Worm (Caenorhabditis elegans) whole organism, mixed stage, embryonic: ENCODE results near the gene K11H12.8.

Source experiments
- M03D4.4 ChIP-seq: sonication (generic microtip); optimal IDR thresholded peaks from 2 replicates; lab custom pipeline; 2017; ENCODE audit warnings: mild to moderate bottlenecking, missing genetic modification characterization, missing compliant biosample characterization
- bed-3 ChIP-seq: fragments of 200-800 bp; sonication (Bioruptor generic); optimal IDR thresholded peaks from 3 replicates; lab custom pipeline; 2018; ENCODE audit warnings: mild to moderate bottlenecking, missing genetic modification characterization, moderate library complexity, missing compliant biosample characterization
- blmp-1 ChIP-seq: fragments of 150-350 bp; optimal IDR thresholded peaks from 2 replicates; lab custom pipeline; 2014; ENCODE audit warnings: missing biosample characterization, missing genetic modification characterization
- ceh-39 ChIP-seq: fragments of 150-350 bp; optimal IDR thresholded peaks from 2 replicates; lab custom pipeline; 2014; ENCODE audit warnings: missing biosample characterization, missing genetic modification characterization
- ceh-43 ChIP-seq: fragments of 200-800 bp; sonication (Bioruptor generic); optimal IDR thresholded peaks from 2 replicates; lab custom pipeline; 2018; ENCODE audit warnings: mild to moderate bottlenecking, missing genetic modification characterization, moderate library complexity, missing compliant biosample characterization
- ces-1 ChIP-seq: fragments of 150-350 bp; optimal IDR thresholded peaks from 2 replicates; lab custom pipeline; 2014; ENCODE audit warnings: missing biosample characterization, missing genetic modification reagents, missing genetic modification characterization
- cnd-1 ChIP-seq: fragments of 200-800 bp; sonication (Bioruptor generic); optimal IDR thresholded peaks from 2 replicates; lab custom pipeline; 2018; ENCODE audit warnings: mild to moderate bottlenecking, missing genetic modification characterization, missing compliant biosample characterization
- drap-1 ChIP-seq: fragments of 200-800 bp; sonication (Bioruptor generic); optimal IDR thresholded peaks from 3 replicates; lab custom pipeline; 2018; ENCODE audit warnings: mild to moderate bottlenecking, missing genetic modification characterization, missing compliant biosample characterization
- elt-1 ChIP-seq: sonication (generic microtip); optimal IDR thresholded peaks from 2 replicates; lab custom pipeline; 2017; ENCODE audit warnings: missing genetic modification characterization, mild to moderate bottlenecking, missing compliant biosample characterization, antibody characterized with exemption, moderate library complexity, borderline replicate concordance; ENCODE audit not compliant: insufficient read depth
- elt-3 ChIP-seq: fragments of 150-350 bp; optimal IDR thresholded peaks from 2 replicates; lab custom pipeline; 2014; ENCODE audit warnings: missing biosample characterization, missing genetic modification characterization
- flh-1 ChIP-seq: fragments of 200-800 bp; sonication (Bioruptor generic); optimal IDR thresholded peaks from 2 replicates; lab custom pipeline; 2018; ENCODE audit warnings: mild to moderate bottlenecking, missing genetic modification characterization, moderate library complexity, missing compliant biosample characterization
- ham-2 ChIP-seq: fragments of 200-800 bp; sonication (Bioruptor generic); optimal IDR thresholded peaks from 2 replicates; lab custom pipeline; 2018; ENCODE audit warnings: mild to moderate bottlenecking, missing genetic modification characterization, missing compliant biosample characterization
- hlh-1 ChIP-seq: fragments of 150-350 bp; optimal IDR thresholded peaks from 2 replicates; lab custom pipeline; 2014; ENCODE audit warnings: missing biosample characterization, missing genetic modification reagents, missing genetic modification characterization
- lin-13 ChIP-seq: fragments of 150-350 bp; optimal IDR thresholded peaks from 2 replicates; lab custom pipeline; 2014; ENCODE audit warnings: missing biosample characterization, missing genetic modification characterization
- lin-32 ChIP-seq: fragments of 200-800 bp; sonication (Bioruptor generic); optimal IDR thresholded peaks from 2 replicates; lab custom pipeline; 2018; ENCODE audit warnings: mild to moderate bottlenecking, missing genetic modification characterization, missing compliant biosample characterization
- lsy-2 ChIP-seq: fragments of 150-350 bp; optimal IDR thresholded peaks from 2 replicates; lab custom pipeline; 2014; ENCODE audit warnings: missing biosample characterization, missing genetic modification characterization
- mab-5 ChIP-seq: fragments of 150-350 bp; optimal IDR thresholded peaks from 2 replicates; lab custom pipeline; 2014; ENCODE audit warnings: missing biosample characterization, missing genetic modification characterization
- mep-1 ChIP-seq: fragments of 150-350 bp; optimal IDR thresholded peaks from 2 replicates; lab custom pipeline; 2017; ENCODE audit warnings: missing biosample characterization, missing genetic modification reagents, missing genetic modification characterization, inconsistent platforms
- mls-2 ChIP-seq: sonication (generic microtip); optimal IDR thresholded peaks from 2 replicates; lab custom pipeline; 2016; ENCODE audit warnings: mild to moderate bottlenecking, missing genetic modification characterization, moderate library complexity, missing compliant biosample characterization
- nhr-2 ChIP-seq: fragments of 150-350 bp; optimal IDR thresholded peaks from 2 replicates; lab custom pipeline; 2014; ENCODE audit warnings: missing biosample characterization, missing genetic modification characterization
- nhr-237 ChIP-seq: fragments of 150-350 bp; optimal IDR thresholded peaks from 2 replicates; lab custom pipeline; 2014; ENCODE audit warnings: missing biosample characterization, missing genetic modification characterization
- nhr-76 ChIP-seq: sonication (generic microtip); optimal IDR thresholded peaks from 2 replicates; lab custom pipeline; 2017; ENCODE audit warnings: missing biosample characterization, missing genetic modification characterization
- pha-4 ChIP-seq: fragments of 150-350 bp; optimal IDR thresholded peaks from 2 replicates; lab custom pipeline; 2018; ENCODE audit warnings: missing biosample characterization, missing genetic modification reagents, missing genetic modification characterization
- sem-2 ChIP-seq: fragments of 200-800 bp; sonication (Bioruptor generic); optimal IDR thresholded peaks from 2 replicates; lab custom pipeline; 2018; ENCODE audit warnings: mild to moderate bottlenecking, missing genetic modification characterization, missing compliant biosample characterization
- snpc-4 ChIP-seq: fragments of 150-350 bp; optimal IDR thresholded peaks from 2 replicates; lab custom pipeline; 2014; ENCODE audit warnings: missing biosample characterization, missing genetic modification characterization
- unc-120 ChIP-seq: sonication (generic microtip); optimal IDR thresholded peaks from 2 replicates; lab custom pipeline; 2017; ENCODE audit warnings: missing genetic modification characterization, missing compliant biosample characterization; ENCODE audit not compliant: poor library complexity, severe bottlenecking
- unc-62 ChIP-seq: fragments of 150-350 bp; optimal IDR thresholded peaks from 2 replicates; lab custom pipeline; 2014; ENCODE audit warnings: missing biosample characterization, missing genetic modification reagents, missing genetic modification characterization
- zip-8 ChIP-seq: fragments of 150-350 bp; optimal IDR thresholded peaks from 2 replicates; lab custom pipeline; 2014; ENCODE audit warnings: missing biosample characterization, missing genetic modification characterization
- ztf-11 ChIP-seq: fragments of 150-350 bp; optimal IDR thresholded peaks from 2 replicates; lab custom pipeline; 2014; ENCODE audit warnings: missing biosample characterization, missing genetic modification characterization

Gene K11H12.8

DNA sequence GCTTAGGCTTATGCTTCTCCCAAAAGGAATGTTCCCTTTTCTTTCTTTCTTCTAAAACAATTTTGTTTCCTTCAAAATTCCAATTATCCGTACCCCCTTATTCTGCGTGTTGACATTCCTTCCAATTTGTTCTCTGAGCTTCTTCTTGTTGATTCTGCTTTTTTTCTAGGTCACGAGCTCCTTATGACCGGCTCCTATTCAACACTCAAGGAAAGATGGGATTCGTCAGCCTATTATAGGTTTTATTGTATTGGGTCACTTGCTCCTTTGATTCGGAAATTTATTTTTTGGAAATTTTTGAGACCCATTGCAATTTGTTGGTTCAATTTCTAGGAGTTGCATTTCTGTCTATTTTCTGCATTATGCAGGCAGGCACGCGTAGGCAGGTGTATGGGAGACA lies 16.0 kb upstream of the K11H12.8 start:
- no peak for TF ChIP-seq lin-13 (tag; lab: Kevin White, UChicago)
- TF ChIP-seq cnd-1 (tag; lab: Kevin White, UChicago): no peak
- no peak for TF ChIP-seq flh-1 (GFP tag; lab: Kevin White, UChicago)
- no peak for TF ChIP-seq zip-8
- TF ChIP-seq mls-2 (tag; lab: Kevin White, UChicago): no peak
- no peak for TF ChIP-seq mab-5 (tag; lab: Kevin White, UChicago)
- no peak for TF ChIP-seq ceh-39
- no peak for TF ChIP-seq unc-62 (GFP tag; lab: Kevin White, UChicago)
- TF ChIP-seq drap-1: no peak
- no peak for TF ChIP-seq ces-1
- no peak for TF ChIP-seq ztf-11
- TF ChIP-seq ham-2 (GFP tag; lab: Kevin White, UChicago): no peak
- TF ChIP-seq elt-1 (tag; lab: Kevin White, UChicago): no peak
- no peak for TF ChIP-seq blmp-1 (tag; lab: Kevin White, UChicago)
- TF ChIP-seq unc-120 (tag; lab: Kevin White, UChicago): no peak
- no peak for TF ChIP-seq snpc-4 (tag; lab: Kevin White, UChicago)
- TF ChIP-seq lsy-2 (tag; lab: Kevin White, UChicago): no peak
- TF ChIP-seq sem-2 (GFP tag; lab: Kevin White, UChicago): no peak

DNA sequence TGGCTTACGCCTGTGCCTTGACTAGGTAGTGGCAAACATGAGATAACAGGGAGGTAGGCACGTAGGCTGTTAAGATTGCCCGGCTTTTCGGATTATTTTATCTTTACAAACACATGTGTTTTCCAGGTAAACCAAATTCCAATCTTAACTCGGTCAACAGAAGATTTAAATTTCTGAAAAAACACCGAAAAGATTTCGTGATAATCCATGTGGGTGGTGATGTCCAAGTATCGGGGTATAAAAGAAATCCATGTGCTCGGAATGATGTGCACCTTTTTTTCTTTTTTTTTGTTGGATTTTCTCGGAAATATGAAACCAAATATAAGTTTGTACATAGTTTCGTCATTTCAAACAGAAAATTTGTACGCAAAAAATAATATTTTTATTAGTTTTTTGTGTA lies 11.7 kb upstream of the K11H12.8 start:
- TF ChIP-seq nhr-76 (tag; lab: Kevin White, UChicago) (no peak), blmp-1 (tag; lab: Kevin White, UChicago) (no peak)

DNA sequence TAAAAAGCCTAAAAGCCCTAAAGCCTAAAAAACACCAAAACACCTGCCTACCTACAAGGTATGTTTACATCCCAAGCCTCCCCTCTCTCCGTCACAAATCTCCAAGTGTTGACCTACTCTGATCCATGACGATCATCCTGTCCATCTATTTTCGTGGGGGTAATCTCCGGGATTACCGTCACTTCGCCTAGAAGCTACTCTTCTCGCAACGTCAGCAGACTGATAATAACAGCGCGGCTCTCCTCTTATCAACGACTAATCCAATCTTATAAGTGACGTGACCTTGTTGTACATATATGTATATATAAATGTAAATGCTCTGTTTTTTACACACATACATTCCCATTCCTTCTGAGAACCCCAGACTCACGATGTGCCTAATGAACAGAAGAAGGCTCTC lies 6.8 kb upstream of the K11H12.8 start:
- no peak for TF ChIP-seq bed-3
- TF ChIP-seq nhr-2 (tag; lab: Kevin White, UChicago): no peak
- TF ChIP-seq mep-1 (tag; lab: Kevin White, UChicago): no peak
- no peak for TF ChIP-seq drap-1
- TF ChIP-seq nhr-76 (tag; lab: Kevin White, UChicago): no peak
- TF ChIP-seq lin-13 (tag; lab: Kevin White, UChicago): no peak
- no peak for TF ChIP-seq elt-3 (tag; lab: Kevin White, UChicago)
- no peak for TF ChIP-seq elt-1 (tag; lab: Kevin White, UChicago)
- TF ChIP-seq ham-2 (GFP tag; lab: Kevin White, UChicago): no peak
- TF ChIP-seq hlh-1 (tag; lab: Kevin White, UChicago): no peak

DNA sequence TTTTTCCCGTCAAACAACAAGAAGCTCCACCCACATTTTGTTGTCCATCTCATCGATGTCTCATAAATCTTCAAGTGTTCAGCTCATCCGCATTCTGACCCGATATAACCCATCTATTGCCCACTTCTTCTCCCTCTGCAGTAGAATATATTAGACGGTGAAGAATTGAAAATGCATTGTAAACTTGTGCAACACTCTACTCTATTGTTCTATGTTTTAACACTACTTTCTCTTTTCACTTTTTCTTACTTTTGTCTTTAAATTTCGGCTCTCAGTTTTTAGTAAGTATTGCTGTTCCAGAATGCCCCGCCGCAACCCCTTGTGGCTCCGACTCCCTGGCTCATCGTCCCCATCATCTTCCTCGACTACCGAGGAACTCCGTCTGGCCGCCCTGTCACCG lies 5.8 kb upstream of the K11H12.8 start, which contains the start of gene K11H12.9:
K11H12.9 (plus strand) TSS at position 301 of the 400 bp plus-strand sequence.
- no peak for TF ChIP-seq mab-5 (tag; lab: Kevin White, UChicago)
- no peak for TF ChIP-seq unc-62 (GFP tag; lab: Kevin White, UChicago)
- TF ChIP-seq drap-1: no peak
- no peak for TF ChIP-seq snpc-4 (tag; lab: Kevin White, UChicago)
- no peak for TF ChIP-seq M03D4.4
- TF ChIP-seq lin-32 (GFP tag; lab: Kevin White, UChicago): no peak
- no peak for TF ChIP-seq cnd-1 (tag; lab: Kevin White, UChicago)

DNA sequence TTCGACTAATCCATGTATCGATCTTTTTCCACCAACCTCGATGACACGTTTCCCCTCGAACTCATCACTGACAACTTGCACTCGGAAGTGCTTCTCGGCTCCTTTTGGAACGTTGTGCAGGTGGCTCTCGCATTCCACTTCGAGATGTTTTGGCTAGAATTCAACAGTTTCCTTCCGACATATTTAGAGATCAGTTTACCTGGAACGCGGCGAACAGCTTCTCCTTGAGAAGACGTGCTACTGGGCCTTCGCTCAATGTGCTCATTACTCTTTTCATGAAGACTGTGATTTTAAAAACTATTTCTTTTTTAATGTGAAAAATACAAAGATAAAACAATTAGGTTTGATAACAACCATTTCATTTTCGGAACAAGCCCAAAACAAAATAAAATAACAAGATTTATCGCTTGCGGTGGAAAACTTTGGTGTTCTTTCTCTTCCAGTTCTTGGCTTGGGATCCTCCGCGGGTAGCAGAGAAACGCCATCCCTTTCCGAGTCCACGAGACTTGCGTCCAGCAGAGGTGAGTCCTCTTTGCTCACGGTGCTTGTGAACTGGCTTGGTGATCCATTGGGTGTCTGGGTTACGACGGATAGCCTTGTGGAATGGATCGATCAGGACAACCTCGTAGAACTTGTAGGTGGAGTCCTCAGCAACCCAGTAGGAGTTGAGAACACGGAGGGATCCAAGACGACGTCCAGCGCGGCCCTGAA lies 1.9 kb upstream of the K11H12.8 start, which contains the start of gene K11H12.1:
K11H12.1 (minus strand) TSS at position 284 of the 711 bp plus-strand sequence.
- no peak for TF ChIP-seq ham-2 (GFP tag; lab: Kevin White, UChicago)
- TF ChIP-seq mep-1 (tag; lab: Kevin White, UChicago): no peak
- no peak for TF ChIP-seq bed-3
- no peak for TF ChIP-seq nhr-237 (tag; lab: Kevin White, UChicago)
- no peak for TF ChIP-seq nhr-76 (tag; lab: Kevin White, UChicago)
- no peak for TF ChIP-seq mls-2 (tag; lab: Kevin White, UChicago)
- TF ChIP-seq mab-5 (tag; lab: Kevin White, UChicago): no peak
- no peak for TF ChIP-seq lsy-2 (tag; lab: Kevin White, UChicago)
- no peak for TF ChIP-seq ztf-11
- no peak for TF ChIP-seq ceh-39

DNA sequence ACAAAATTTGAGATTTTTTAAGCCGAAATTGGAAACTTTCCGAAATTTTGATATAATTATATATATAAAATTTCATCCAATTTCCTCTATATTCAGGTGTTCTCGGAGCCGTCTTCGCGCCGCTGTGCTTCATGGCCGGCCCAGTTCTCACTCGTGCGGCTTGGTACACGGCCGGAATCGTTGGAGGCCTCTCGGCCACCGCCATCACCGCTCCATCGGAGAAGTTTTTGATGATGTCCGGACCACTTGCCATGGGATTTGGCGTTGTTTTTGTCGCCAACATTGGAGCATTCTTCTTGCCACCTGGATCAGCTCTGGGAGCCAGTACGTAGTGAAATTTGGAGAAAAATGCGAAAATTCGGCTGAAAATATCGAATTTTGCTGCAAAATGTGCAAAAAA lies 1.9 kb downstream of the K11H12.8 start:
- no peak for TF ChIP-seq nhr-2 (tag; lab: Kevin White, UChicago)
- TF ChIP-seq snpc-4 (tag; lab: Kevin White, UChicago): no peak
- TF ChIP-seq mep-1 (tag; lab: Kevin White, UChicago): no peak
- no peak for TF ChIP-seq ceh-43 (GFP tag; lab: Kevin White, UChicago)
- no peak for TF ChIP-seq cnd-1 (tag; lab: Kevin White, UChicago)
- TF ChIP-seq pha-4: no peak
- TF ChIP-seq drap-1: no peak
- TF ChIP-seq blmp-1 (tag; lab: Kevin White, UChicago): no peak
- no peak for TF ChIP-seq mab-5 (tag; lab: Kevin White, UChicago)
- no peak for TF ChIP-seq ztf-11
- TF ChIP-seq ham-2 (GFP tag; lab: Kevin White, UChicago): no peak
- no peak for TF ChIP-seq flh-1 (GFP tag; lab: Kevin White, UChicago)
- TF ChIP-seq sem-2 (GFP tag; lab: Kevin White, UChicago): no peak
- no peak for TF ChIP-seq lsy-2 (tag; lab: Kevin White, UChicago)
